Worm (Caenorhabditis elegans) whole organism, young adult: ENCODE data around the gene mdmh-35.

Source experiments
- ceh-58 ChIP-seq: fragments of 200-800 bp; sonication (Bioruptor generic); IDR thresholded peaks from 2 replicates; pipeline ENCODE4 v1.3.6; 2022; ENCODE audit warnings: missing genetic modification characterization, missing compliant biosample characterization
- lin-26 ChIP-seq: fragments of 200-800 bp; sonication (Bioruptor generic); IDR thresholded peaks from 2 replicates; pipeline ENCODE4 v1.3.6; 2022; ENCODE audit warnings: missing genetic modification reagents, missing genetic modification characterization, missing compliant biosample characterization

DNA sequence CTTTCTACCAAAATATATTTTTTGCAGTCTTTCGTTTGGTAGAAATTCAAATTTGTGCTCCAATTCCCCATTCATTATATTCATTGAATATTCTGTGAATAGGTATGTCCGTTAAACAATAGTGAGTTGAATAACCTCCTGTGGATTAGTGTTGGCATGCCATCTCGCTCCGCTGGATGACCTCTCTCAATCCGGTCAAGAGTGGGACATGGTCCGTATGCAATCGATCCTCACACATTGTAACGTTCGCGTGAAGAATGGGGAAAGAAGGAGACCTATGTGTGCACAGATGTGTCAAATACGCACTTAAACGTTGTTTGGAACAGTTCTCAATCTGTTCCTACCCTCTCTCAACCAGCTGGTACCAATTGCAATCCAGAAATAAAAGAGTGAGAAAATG is 42.3 kb downstream of the mdmh-35 start:
- TF ChIP-seq lin-26 (GFP tag; lab: Robert Waterston, UW), result no peak
- no peak for TF ChIP-seq ceh-58 (GFP tag; lab: Robert Waterston, UW)
